Worm (Caenorhabditis elegans): ENCODE data around the gene ard-1.

DNA sequence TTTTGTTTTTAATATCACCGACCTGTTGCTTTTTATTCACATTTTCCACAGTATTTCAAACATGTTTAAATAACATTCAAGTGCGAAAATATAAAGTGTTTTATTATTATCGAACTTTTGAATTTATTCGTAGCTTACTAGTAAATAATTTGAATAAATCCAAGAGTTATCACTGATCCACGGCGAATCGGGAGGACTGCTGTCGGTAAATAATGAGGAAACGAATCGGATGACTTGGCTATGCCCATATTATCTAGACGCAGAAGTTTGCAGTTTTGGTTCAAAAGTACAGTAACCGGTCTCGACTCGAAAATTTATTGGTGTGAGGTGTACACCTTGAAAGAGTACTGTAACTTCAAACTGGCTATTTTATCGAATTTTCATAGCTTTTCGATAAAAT lies 25.4 kb downstream of the ard-1 start:
- TF ChIP-seq pha-4 (tag; optimal IDR thresholded peaks at IDR 0.05) (no peak), ceh-82 (tag; optimal IDR thresholded peaks at IDR 0.05) (no peak), nhr-77 (tag; optimal IDR thresholded peaks at IDR 0.05) (no peak), nhr-23 (tag; optimal IDR thresholded peaks at IDR 0.05) (no peak), nhr-11 (tag; optimal IDR thresholded peaks at IDR 0.05) (no peak)

All from whole organism, L3 larva.